Fruit fly (Drosophila melanogaster) whole organism, wandering third instar larva: ENCODE data around the gene CG14537.
A peak's percentile ranks its signal among the peaks of the same experiment; 100 is the strongest.

ENCODE experiments used
- Abd-B ChIP-seq: fragments of >200 bp; optimal IDR thresholded peaks from 2 replicates; lab custom pipeline; 2017; ENCODE audit warnings: missing biosample characterization, missing genetic modification characterization
- CG32264 ChIP-seq: fragments of 200-800 bp; sonication (Bioruptor generic); optimal IDR thresholded peaks from 2 replicates; lab custom pipeline; 2016; ENCODE audit warnings: missing biosample characterization, missing genetic modification characterization
- Hr83 ChIP-seq: fragments of 200-300 bp; sonication (Bioruptor generic); optimal IDR thresholded peaks from 2 replicates; lab custom pipeline; 2016; ENCODE audit warnings: missing biosample characterization, mild to moderate bottlenecking, missing genetic modification characterization, moderate library complexity; ENCODE audit not compliant: poor library complexity, severe bottlenecking
- OdsH ChIP-seq: fragments of 200-800 bp; sonication (Bioruptor generic); optimal IDR thresholded peaks from 2 replicates; lab custom pipeline; 2016; ENCODE audit warnings: missing biosample characterization, mild to moderate bottlenecking, missing genetic modification characterization
- Sp1 ChIP-seq: fragments of 200-800 bp; sonication (Bioruptor generic); optimal IDR thresholded peaks from 3 replicates; lab custom pipeline; 2019; ENCODE audit warnings: missing biosample characterization, mild to moderate bottlenecking, missing genetic modification characterization, moderate library complexity
- h ChIP-seq: fragments of 200-800 bp; sonication (Bioruptor generic); optimal IDR thresholded peaks from 3 replicates; lab custom pipeline; 2016; ENCODE audit warnings: missing biosample characterization, mild to moderate bottlenecking, missing genetic modification characterization
- pan ChIP-seq: fragments of >200 bp; optimal IDR thresholded peaks from 2 replicates; lab custom pipeline; 2017

DNA sequence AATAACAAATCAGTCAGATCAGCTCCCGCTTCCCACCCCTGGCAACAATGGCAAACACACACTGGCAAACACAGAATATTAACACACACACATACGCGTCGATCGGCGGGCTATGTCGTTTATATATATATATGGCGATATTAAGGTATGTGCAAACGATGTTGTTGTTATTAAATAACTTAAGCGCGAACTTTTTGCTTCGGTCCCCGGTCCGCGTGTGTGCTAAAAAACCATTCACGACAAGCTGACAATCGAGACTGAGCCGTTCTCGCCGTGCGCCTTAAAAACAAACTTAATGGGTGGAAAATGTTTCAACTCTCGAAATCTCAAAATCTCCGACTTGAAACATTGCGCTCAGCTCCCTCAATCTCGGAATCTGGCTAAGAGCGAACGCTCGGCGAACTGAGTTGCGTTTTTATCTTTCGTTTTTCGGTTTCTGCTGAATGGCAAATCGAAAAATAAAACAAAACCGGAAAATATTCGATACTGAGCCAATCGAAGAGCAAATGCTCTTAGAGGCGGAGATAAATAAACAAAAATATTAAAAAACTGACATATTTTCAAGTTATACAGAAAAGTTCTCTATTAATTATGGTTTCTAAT lies 39.1 kb downstream of the CG14537 start, which contains the start of gene spz3:
- TF ChIP-seq h (GFP tag; lab: Kevin White, UChicago) (peak; percentile 25), OdsH (no peak), pan (lab: Kevin White, UChicago) (no peak), CG32264 (no peak), Abd-B (GFP tag; lab: Kevin White, UChicago) (no peak), Hr83 (GFP tag; lab: Kevin White, UChicago) (no peak), Sp1 (GFP tag; lab: Kevin White, UChicago) (peak; percentile 74)
